Worm (Caenorhabditis elegans) whole organism, L2 larva: Measurements from ENCODE around the gene srz-58.

Experiments used
- C34F6.9 ChIP-seq: fragments of 150-350 bp; optimal IDR thresholded peaks from 2 replicates; lab custom pipeline; 2014; ENCODE audit warnings: missing biosample characterization, missing genetic modification characterization
- F13H6.1 ChIP-seq: sonication (generic microtip); optimal IDR thresholded peaks from 2 replicates; lab custom pipeline; 2016; ENCODE audit warnings: missing genetic modification characterization, missing compliant biosample characterization
- R02D3.7 ChIP-seq: fragments of 150-350 bp; optimal IDR thresholded peaks from 2 replicates; lab custom pipeline; 2014; ENCODE audit warnings: missing biosample characterization, missing genetic modification characterization
- Y55F3AM.14 ChIP-seq: fragments of 200-800 bp; sonication (Bioruptor generic); optimal IDR thresholded peaks from 2 replicates; lab custom pipeline; 2018; ENCODE audit warnings: mild to moderate bottlenecking, missing genetic modification characterization, missing compliant biosample characterization
- ZK546.5 ChIP-seq: sonication (generic microtip); optimal IDR thresholded peaks from 2 replicates; lab custom pipeline; 2017; ENCODE audit warnings: missing biosample characterization, missing genetic modification characterization
- alr-1 ChIP-seq: fragments of 150-350 bp; optimal IDR thresholded peaks from 2 replicates; lab custom pipeline; 2014; ENCODE audit warnings: missing biosample characterization, missing genetic modification characterization
- aly-2 ChIP-seq: fragments of 150-350 bp; optimal IDR thresholded peaks from 2 replicates; lab custom pipeline; 2014; ENCODE audit warnings: missing biosample characterization, missing genetic modification characterization
- ama-1 ChIP-seq: fragments of 150-350 bp; optimal IDR thresholded peaks from 2 replicates; lab custom pipeline; 2018; ENCODE audit warnings: inconsistent platforms
- blmp-1 ChIP-seq: sonication (generic microtip); optimal IDR thresholded peaks from 2 replicates; lab custom pipeline; 2017; ENCODE audit warnings: missing genetic modification characterization, mild to moderate bottlenecking, missing compliant biosample characterization, antibody characterized with exemption, moderate library complexity; ENCODE audit not compliant: insufficient read depth
- ceh-16 ChIP-seq: fragments of 150-350 bp; optimal IDR thresholded peaks from 2 replicates; lab custom pipeline; 2014; ENCODE audit warnings: missing biosample characterization, missing genetic modification characterization
- ceh-82 ChIP-seq: fragments of 150-350 bp; optimal IDR thresholded peaks from 2 replicates; lab custom pipeline; 2014; ENCODE audit warnings: missing biosample characterization, missing genetic modification characterization
- crh-2 ChIP-seq: sonication (generic microtip); optimal IDR thresholded peaks from 2 replicates; lab custom pipeline; 2017; ENCODE audit warnings: missing biosample characterization, missing genetic modification characterization
- egl-27 ChIP-seq: sonication (generic microtip); optimal IDR thresholded peaks from 3 replicates; lab custom pipeline; 2017; ENCODE audit warnings: missing biosample characterization, missing genetic modification reagents, missing genetic modification characterization
- elt-1 ChIP-seq: fragments of 150-350 bp; optimal IDR thresholded peaks from 2 replicates; lab custom pipeline; 2014; ENCODE audit warnings: missing biosample characterization, missing genetic modification characterization
- fos-1 ChIP-seq: fragments of 150-350 bp; optimal IDR thresholded peaks from 2 replicates; lab custom pipeline; 2014; ENCODE audit warnings: missing biosample characterization, missing genetic modification characterization
- gmeb-1 ChIP-seq: fragments of 150-350 bp; optimal IDR thresholded peaks from 2 replicates; lab custom pipeline; 2014; ENCODE audit warnings: missing biosample characterization, missing genetic modification characterization
- lin-39 ChIP-seq: fragments of 150-350 bp; optimal IDR thresholded peaks from 2 replicates; lab custom pipeline; 2014; ENCODE audit warnings: missing biosample characterization, missing genetic modification reagents, missing genetic modification characterization
- lsy-2 ChIP-seq, 2 experiments: fragments of 150-350 bp in 1 of 2; sonication (generic microtip) in 1 of 2; optimal IDR thresholded peaks; 2 replicates each; lab custom pipeline; 2014 to 2017; ENCODE audit warnings: missing biosample characterization in 2 of 2, missing genetic modification characterization in 2 of 2
- mab-5 ChIP-seq: fragments of 150-350 bp; optimal IDR thresholded peaks from 2 replicates; lab custom pipeline; 2014; ENCODE audit warnings: missing biosample characterization, missing genetic modification characterization
- mbf-1 ChIP-seq: sonication (generic microtip); optimal IDR thresholded peaks from 2 replicates; lab custom pipeline; 2017; ENCODE audit warnings: missing biosample characterization, missing genetic modification characterization
- mdl-1 ChIP-seq, 2 experiments: fragments of 150-350 bp in 1 of 2; sonication (generic microtip) in 1 of 2; optimal IDR thresholded peaks; 2 replicates each; lab custom pipeline; 2017; ENCODE audit warnings: missing biosample characterization in 2 of 2, missing genetic modification characterization in 2 of 2
- nhr-11 ChIP-seq: fragments of 150-350 bp; optimal IDR thresholded peaks from 2 replicates; lab custom pipeline; 2014; ENCODE audit warnings: missing biosample characterization, missing genetic modification characterization
- nhr-12 ChIP-seq: fragments of 150-350 bp; optimal IDR thresholded peaks from 2 replicates; lab custom pipeline; 2014; ENCODE audit warnings: missing biosample characterization, missing genetic modification characterization
- nhr-129 ChIP-seq: fragments of 150-350 bp; optimal IDR thresholded peaks from 2 replicates; lab custom pipeline; 2014; ENCODE audit warnings: missing biosample characterization, missing genetic modification characterization
- nhr-21 ChIP-seq: fragments of 150-350 bp; optimal IDR thresholded peaks from 2 replicates; lab custom pipeline; 2014; ENCODE audit warnings: missing biosample characterization, missing genetic modification characterization
- nhr-23 ChIP-seq: fragments of 150-350 bp; optimal IDR thresholded peaks from 2 replicates; lab custom pipeline; 2014; ENCODE audit warnings: missing biosample characterization, missing genetic modification reagents, missing genetic modification characterization
- nhr-237 ChIP-seq: fragments of 150-350 bp; optimal IDR thresholded peaks from 2 replicates; lab custom pipeline; 2014; ENCODE audit warnings: missing biosample characterization, missing genetic modification characterization
- nhr-25 ChIP-seq: fragments of 150-350 bp; sonication (generic microtip); optimal IDR thresholded peaks from 3 replicates; lab custom pipeline; 2014; ENCODE audit warnings: missing biosample characterization, missing genetic modification characterization
- nhr-6 ChIP-seq: fragments of 150-350 bp; optimal IDR thresholded peaks from 2 replicates; lab custom pipeline; 2014; ENCODE audit warnings: missing biosample characterization, missing genetic modification characterization
- nhr-77 ChIP-seq: fragments of 150-350 bp; optimal IDR thresholded peaks from 2 replicates; lab custom pipeline; 2014; ENCODE audit warnings: missing biosample characterization, missing genetic modification characterization
- sem-4 ChIP-seq: fragments of 150-350 bp; optimal IDR thresholded peaks from 2 replicates; lab custom pipeline; 2014; ENCODE audit warnings: missing biosample characterization, missing genetic modification reagents, missing genetic modification characterization
- skn-1 ChIP-seq: sonication (generic microtip); optimal IDR thresholded peaks from 2 replicates; lab custom pipeline; 2017; ENCODE audit warnings: missing biosample characterization, missing genetic modification characterization
- sma-3 ChIP-seq: sonication (generic microtip); optimal IDR thresholded peaks from 2 replicates; lab custom pipeline; 2016; ENCODE audit warnings: missing genetic modification reagents, missing genetic modification characterization, missing compliant biosample characterization
- sma-9 ChIP-seq, 2 experiments: fragments of 150-350 bp in 1 of 2; sonication (generic microtip) in 1 of 2; optimal IDR thresholded peaks; 2 replicates each; lab custom pipeline; 2014 to 2016; ENCODE audit warnings: missing genetic modification characterization in 2 of 2, mild to moderate bottlenecking in 1 of 2, missing biosample characterization in 1 of 2, missing compliant biosample characterization in 1 of 2, missing genetic modification reagents in 1 of 2, moderate library complexity in 1 of 2
- snpc-4 ChIP-seq: fragments of 150-350 bp; optimal IDR thresholded peaks from 2 replicates; lab custom pipeline; 2014; ENCODE audit warnings: missing biosample characterization, missing genetic modification characterization
- unc-55 ChIP-seq: fragments of 150-350 bp; sonication (generic microtip); optimal IDR thresholded peaks from 3 replicates; lab custom pipeline; 2014; ENCODE audit warnings: missing biosample characterization, missing genetic modification reagents, missing genetic modification characterization
- unc-62 ChIP-seq: fragments of 150-350 bp; optimal IDR thresholded peaks from 2 replicates; lab custom pipeline; 2014; ENCODE audit warnings: missing biosample characterization, missing genetic modification reagents, missing genetic modification characterization
- zag-1 ChIP-seq: fragments of 150-350 bp; optimal IDR thresholded peaks from 2 replicates; lab custom pipeline; 2014; ENCODE audit warnings: missing biosample characterization, missing genetic modification characterization
- ztf-1 ChIP-seq: fragments of 200-800 bp; sonication (Bioruptor generic); conservative IDR thresholded peaks from 2 replicates; pipeline ENCODE4 v1.3.6; 2022; ENCODE audit warnings: missing genetic modification characterization, missing compliant biosample characterization
- ztf-4 ChIP-seq: fragments of 150-350 bp; optimal IDR thresholded peaks from 2 replicates; lab custom pipeline; 2014; ENCODE audit warnings: missing biosample characterization, missing genetic modification characterization

srz-58 gene

DNA sequence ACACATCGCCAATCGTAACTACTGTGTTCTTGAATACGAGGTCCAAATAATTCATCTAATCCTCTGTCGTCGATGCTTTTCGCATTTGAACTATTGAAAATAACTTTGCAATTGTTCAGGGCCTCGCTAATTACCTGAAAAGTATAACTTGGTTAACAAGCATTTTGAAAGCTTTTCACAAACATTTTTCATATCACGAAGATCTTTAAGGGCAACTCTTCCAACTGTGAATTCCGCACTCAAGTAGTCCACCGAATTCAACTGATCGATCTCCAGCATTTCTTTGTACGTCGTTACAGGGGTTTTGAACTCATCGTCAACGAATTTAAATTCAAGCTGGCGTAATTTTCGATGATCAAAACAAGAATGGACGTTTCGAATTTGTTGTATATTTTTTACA lies 21.5 kb upstream of the srz-58 start:
- no peak for TF ChIP-seq ztf-4 (tag; lab: Kevin White, UChicago)
- no peak for TF ChIP-seq F13H6.1 (tag; lab: Kevin White, UChicago)
- TF ChIP-seq snpc-4: no peak
- no peak for TF ChIP-seq nhr-237
- no peak for TF ChIP-seq nhr-12 (tag; lab: Kevin White, UChicago)
- TF ChIP-seq Y55F3AM.14 (GFP tag; lab: Kevin White, UChicago): no peak
- no peak for TF ChIP-seq egl-27 (tag; lab: Kevin White, UChicago)
- TF ChIP-seq zag-1 (tag; lab: Kevin White, UChicago): no peak
- TF ChIP-seq unc-62 (GFP tag; lab: Kevin White, UChicago): no peak
- TF ChIP-seq R02D3.7 (tag; lab: Kevin White, UChicago): no peak
- no peak for TF ChIP-seq ama-1 (lab: Kevin White, UChicago)

DNA sequence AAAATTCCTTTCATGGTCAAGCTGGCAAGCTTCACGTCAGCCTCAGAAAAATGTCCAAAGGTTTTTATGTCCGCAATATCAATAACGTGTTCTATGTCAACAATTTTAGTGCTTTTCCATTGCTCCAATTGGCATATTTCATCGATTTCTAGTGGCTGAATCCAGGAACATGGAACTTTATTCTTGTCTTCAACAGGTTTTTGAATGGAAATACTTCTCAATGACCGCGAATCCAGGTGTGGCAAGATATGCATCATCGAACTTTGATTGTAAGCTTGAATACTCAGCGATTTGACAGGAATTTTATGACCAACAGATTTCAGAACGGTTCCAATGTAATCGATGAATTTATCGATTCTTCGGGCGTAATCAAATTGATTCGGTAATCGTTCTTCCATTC lies 19.3 kb upstream of the srz-58 start:
- TF ChIP-seq unc-55 (no peak), C34F6.9 (tag; lab: Kevin White, UChicago) (no peak), nhr-25 (tag; lab: Kevin White, UChicago) (no peak), ztf-4 (tag; lab: Kevin White, UChicago) (no peak), fos-1 (no peak), nhr-129 (tag; lab: Kevin White, UChicago) (no peak), ceh-16 (no peak), crh-2 (tag; lab: Kevin White, UChicago) (no peak), egl-27 (tag; lab: Kevin White, UChicago) (no peak), sma-9 (GFP tag; optimal IDR thresholded peaks at IDR 0.05; lab: Kevin White, UChicago) (no peak), sma-9 (tag; optimal IDR thresholded peaks at IDR 0.05; lab: Kevin White, UChicago) (no peak), elt-1 (tag; lab: Kevin White, UChicago) (no peak), aly-2 (tag; lab: Kevin White, UChicago) (no peak), ama-1 (lab: Kevin White, UChicago) (no peak), sma-3 (GFP tag; lab: Kevin White, UChicago) (no peak), nhr-12 (tag; lab: Kevin White, UChicago) (no peak), nhr-77 (tag; lab: Kevin White, UChicago) (no peak), ceh-82 (no peak), ztf-1 (GFP tag; lab: Robert Waterston, UW) (no peak), ZK546.5 (tag; lab: Kevin White, UChicago) (no peak)

DNA sequence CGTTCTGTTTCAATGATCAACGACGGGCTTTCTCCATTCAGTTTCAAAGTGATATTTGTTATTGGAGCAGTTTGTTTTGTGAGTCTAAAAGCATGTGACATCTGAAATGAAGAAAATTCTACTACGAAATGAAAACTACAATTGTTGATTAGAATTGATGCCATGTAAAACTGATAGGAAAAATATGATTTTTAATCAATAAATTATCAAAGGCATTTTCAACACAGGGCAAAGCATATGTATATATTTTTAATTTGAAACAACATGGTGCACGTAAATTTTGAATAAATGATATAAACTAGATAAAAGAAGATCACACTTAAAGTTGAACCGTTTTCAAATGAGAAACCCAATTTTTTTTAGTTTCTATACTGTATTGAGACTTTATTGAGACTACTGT lies 16.6 kb upstream of the srz-58 start, which contains the start of gene K10G4.5:
Gene K10G4.5, minus strand, starts transcription at position 101 of the 400 bp plus-strand sequence.
- TF ChIP-seq skn-1 (tag; lab: Kevin White, UChicago): no peak
- TF ChIP-seq unc-62 (GFP tag; lab: Kevin White, UChicago): no peak
- TF ChIP-seq ztf-1 (GFP tag; lab: Robert Waterston, UW): no peak
- no peak for TF ChIP-seq lsy-2 (tag; optimal IDR thresholded peaks at IDR 0.05; lab: Kevin White, UChicago)
- TF ChIP-seq R02D3.7 (tag; lab: Kevin White, UChicago): no peak
- TF ChIP-seq nhr-237: no peak
- TF ChIP-seq ZK546.5 (tag; lab: Kevin White, UChicago): no peak
- no peak for TF ChIP-seq sma-3 (GFP tag; lab: Kevin White, UChicago)
- no peak for TF ChIP-seq ceh-82

DNA sequence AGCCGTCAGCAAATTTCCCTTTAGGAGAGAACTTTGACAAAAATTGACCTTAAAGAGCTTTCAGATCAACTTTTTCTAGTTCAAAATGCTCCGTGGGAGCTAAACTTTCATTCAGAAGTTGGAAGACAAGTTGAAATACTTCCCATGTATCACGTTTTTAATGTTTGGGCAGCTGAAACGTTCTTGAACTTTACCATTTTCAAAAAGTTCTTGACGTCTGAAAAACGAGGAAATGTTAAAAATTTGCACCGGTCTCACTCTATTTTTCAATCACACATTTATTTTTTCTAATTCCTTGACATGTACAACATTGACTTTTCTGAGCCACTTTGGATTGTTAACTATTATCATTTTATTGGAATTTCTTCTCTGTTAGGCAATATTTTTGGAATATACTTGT lies 15.2 kb upstream of the srz-58 start, which contains the start of gene sri-70:
Gene sri-70, plus strand, starts transcription at position 301 of the 400 bp plus-strand sequence.
- TF ChIP-seq C34F6.9 (tag; lab: Kevin White, UChicago): no peak
- no peak for TF ChIP-seq zag-1 (tag; lab: Kevin White, UChicago)
- no peak for TF ChIP-seq mdl-1 (tag; optimal IDR thresholded peaks at IDR 0.05; lab: Kevin White, UChicago)
- TF ChIP-seq nhr-77 (tag; lab: Kevin White, UChicago): no peak
- no peak for TF ChIP-seq aly-2 (tag; lab: Kevin White, UChicago)
- no peak for TF ChIP-seq ztf-1 (GFP tag; lab: Robert Waterston, UW)
- TF ChIP-seq, all 48 proteins: peak for 0

DNA sequence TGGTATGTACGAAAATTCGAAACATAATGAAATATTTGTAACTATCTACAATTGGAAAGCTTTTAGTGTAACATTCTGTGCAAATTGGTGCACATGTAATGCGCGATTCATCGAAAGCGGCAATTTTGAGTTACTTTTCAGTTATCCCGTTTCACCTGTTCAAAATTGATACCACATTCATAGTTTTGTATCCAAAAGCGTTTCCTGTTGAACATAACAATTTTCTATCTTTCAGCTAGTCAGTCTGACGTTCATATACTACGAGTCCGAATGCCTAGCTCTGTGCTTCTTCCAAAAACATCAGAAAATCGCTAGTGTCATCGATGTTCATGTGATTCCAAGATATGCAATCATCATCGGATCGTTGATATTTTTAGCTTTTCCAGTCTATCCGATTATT lies 14.6 kb upstream of the srz-58 start:
- TF ChIP-seq nhr-23 (tag; lab: Kevin White, UChicago) (no peak), alr-1 (tag; lab: Kevin White, UChicago) (no peak), lin-39 (no peak), mab-5 (tag; lab: Kevin White, UChicago) (no peak), nhr-77 (tag; lab: Kevin White, UChicago) (no peak), nhr-25 (tag; lab: Kevin White, UChicago) (no peak), egl-27 (tag; lab: Kevin White, UChicago) (no peak), ceh-16 (no peak), elt-1 (tag; lab: Kevin White, UChicago) (no peak), blmp-1 (no peak), ztf-1 (GFP tag; lab: Robert Waterston, UW) (no peak), nhr-21 (tag; lab: Kevin White, UChicago) (no peak), nhr-11 (no peak), gmeb-1 (no peak), nhr-237 (no peak), sem-4 (tag; lab: Kevin White, UChicago) (no peak), nhr-6 (tag; lab: Kevin White, UChicago) (no peak), sma-3 (GFP tag; lab: Kevin White, UChicago) (no peak), mbf-1 (tag; lab: Kevin White, UChicago) (no peak)
- TF ChIP-seq, all 48 proteins: peak for 0
